Fruit fly (Drosophila melanogaster) whole organism, wandering third instar larva: ENCODE measurements around the gene CG43354.

ENCODE experiments used
- CG9705 ChIP-seq: fragments of 200-800 bp; sonication (Bioruptor generic); optimal IDR thresholded peaks from 2 replicates; lab custom pipeline; 2018; ENCODE audit warnings: missing biosample characterization, mild to moderate bottlenecking, missing genetic modification characterization
- Hr78 ChIP-seq: fragments of >200 bp; optimal IDR thresholded peaks from 2 replicates; lab custom pipeline; 2017; ENCODE audit warnings: missing biosample characterization, missing genetic modification characterization
- psq ChIP-seq: fragments of 200-800 bp; sonication (Bioruptor generic); optimal IDR thresholded peaks from 3 replicates; lab custom pipeline; 2017; ENCODE audit warnings: missing biosample characterization, mild to moderate bottlenecking, missing genetic modification characterization, moderate library complexity

DNA sequence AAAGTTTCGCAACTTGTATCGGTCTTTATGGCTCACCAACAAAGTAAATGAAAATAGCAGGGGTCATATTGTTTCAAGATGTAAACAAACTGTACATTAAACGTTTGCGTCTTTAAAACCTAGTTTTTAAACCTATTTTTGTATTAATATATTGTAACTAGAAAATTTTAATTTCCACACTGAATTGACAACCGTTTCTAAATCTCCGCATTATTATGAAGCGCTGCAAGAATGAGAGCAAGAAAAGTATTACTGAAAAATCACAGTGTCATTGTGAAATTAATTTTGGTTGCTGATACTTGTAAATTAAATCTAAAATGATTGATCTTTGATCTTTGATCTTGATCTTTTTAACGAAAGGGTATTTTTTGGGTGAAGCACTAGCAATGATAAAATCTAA is 17.9 kb downstream of the CG43354 start, which contains the start of gene CG43362:
- TF ChIP-seq CG9705 (GFP tag; lab: Kevin White, UChicago) (no peak), Hr78 (no peak), psq (GFP tag; lab: Kevin White, UChicago) (no peak)
